Worm (Caenorhabditis elegans) whole organism, L1 larva: ENCODE data around the gene sel-11.
A peak's percentile ranks its signal among the peaks of the same experiment; 100 is the strongest.

Source experiments
- C04F5.9 ChIP-seq: sonication (generic microtip); optimal IDR thresholded peaks from 2 replicates; lab custom pipeline; 2016; ENCODE audit warnings: missing genetic modification characterization, missing compliant biosample characterization
- C16A3.4 ChIP-seq: fragments of 150-350 bp; optimal IDR thresholded peaks from 2 replicates; lab custom pipeline; 2014; ENCODE audit warnings: missing biosample characterization, missing genetic modification characterization
- C34B4.2 ChIP-seq: sonication (generic microtip); optimal IDR thresholded peaks from 2 replicates; lab custom pipeline; 2017; ENCODE audit warnings: mild to moderate bottlenecking, missing genetic modification characterization, missing compliant biosample characterization
- aha-1 ChIP-seq: fragments of 150-350 bp; optimal IDR thresholded peaks from 2 replicates; lab custom pipeline; 2014; ENCODE audit warnings: missing biosample characterization, missing genetic modification characterization
- aly-2 ChIP-seq: fragments of 150-350 bp; optimal IDR thresholded peaks from 2 replicates; lab custom pipeline; 2014; ENCODE audit warnings: missing biosample characterization, missing genetic modification characterization
- ama-1 ChIP-seq: fragments of 150-350 bp; optimal IDR thresholded peaks from 2 replicates; lab custom pipeline; 2014
- ceh-88 ChIP-seq: fragments of 200-800 bp; sonication (Bioruptor generic); IDR thresholded peaks from 2 replicates; pipeline ENCODE4 v1.3.6; 2022; ENCODE audit warnings: missing genetic modification characterization, missing compliant biosample characterization
- ceh-90 ChIP-seq: sonication (generic microtip); optimal IDR thresholded peaks from 2 replicates; lab custom pipeline; 2016; ENCODE audit warnings: missing genetic modification characterization, missing compliant biosample characterization
- ces-1 ChIP-seq: fragments of 150-350 bp; optimal IDR thresholded peaks from 2 replicates; lab custom pipeline; 2014; ENCODE audit warnings: missing biosample characterization, missing genetic modification reagents, missing genetic modification characterization
- efl-1 ChIP-seq, 4 experiments: fragments of 150-350 bp; optimal IDR thresholded peaks in 3 of 4; peaks in 1 of 4; 1 replicate in 1 of 4; 2 replicates in 3 of 4; lab custom pipeline; 2014; ENCODE audit warnings: missing biosample characterization in 2 of 4, missing genetic modification characterization in 2 of 4, missing genetic modification reagents in 2 of 4
- egl-27 ChIP-seq, 2 experiments: fragments of 150-350 bp in 1 of 2; sonication (generic microtip); optimal IDR thresholded peaks; 3 replicates each; lab custom pipeline; 2017 to 2018; ENCODE audit warnings: missing biosample characterization in 2 of 2, missing genetic modification characterization in 2 of 2, missing genetic modification reagents in 2 of 2
- elt-2 ChIP-seq: sonication (generic microtip); optimal IDR thresholded peaks from 2 replicates; lab custom pipeline; 2016; ENCODE audit warnings: missing genetic modification characterization, mild to moderate bottlenecking, inconsistent platforms, missing compliant biosample characterization, missing genetic modification reagents
- fkh-10 ChIP-seq: sonication (generic microtip); optimal IDR thresholded peaks from 2 replicates; lab custom pipeline; 2017; ENCODE audit warnings: missing biosample characterization, missing genetic modification reagents, missing genetic modification characterization
- fkh-8 ChIP-seq: sonication (generic microtip); optimal IDR thresholded peaks from 2 replicates; lab custom pipeline; 2016; ENCODE audit warnings: mild to moderate bottlenecking, missing genetic modification characterization, missing compliant biosample characterization
- fos-1 ChIP-seq: fragments of 150-350 bp; optimal IDR thresholded peaks from 2 replicates; lab custom pipeline; 2014; ENCODE audit warnings: missing biosample characterization, missing genetic modification characterization
- grh-1 ChIP-seq: fragments of 200-800 bp; sonication (Bioruptor generic); IDR thresholded peaks from 2 replicates; pipeline ENCODE4 v1.3.6; 2022; ENCODE audit warnings: missing genetic modification reagents, missing genetic modification characterization, missing compliant biosample characterization
- hlh-4 ChIP-seq: sonication (generic microtip); optimal IDR thresholded peaks from 2 replicates; lab custom pipeline; 2016; ENCODE audit warnings: mild to moderate bottlenecking, missing genetic modification characterization, missing compliant biosample characterization
- hpl-2 ChIP-seq: fragments of 150-350 bp; optimal IDR thresholded peaks from 2 replicates; lab custom pipeline; 2014; ENCODE audit warnings: missing biosample characterization, missing genetic modification reagents, missing genetic modification characterization
- isw-1 ChIP-seq: fragments of 200-800 bp; sonication (Bioruptor generic); IDR thresholded peaks from 2 replicates; pipeline ENCODE4 v1.3.6; 2022; ENCODE audit warnings: missing genetic modification characterization, missing compliant biosample characterization
- lin-13 ChIP-seq: fragments of 150-350 bp; optimal IDR thresholded peaks from 2 replicates; lab custom pipeline; 2014; ENCODE audit warnings: missing biosample characterization, missing genetic modification reagents, missing genetic modification characterization
- lin-14 ChIP-seq: fragments of 200-800 bp; sonication (Bioruptor generic); optimal IDR thresholded peaks from 2 replicates; lab custom pipeline; 2018; ENCODE audit warnings: mild to moderate bottlenecking, missing genetic modification characterization, moderate library complexity, missing compliant biosample characterization
- lin-35 ChIP-seq, 2 experiments: fragments of 150-350 bp; optimal IDR thresholded peaks; 2 replicates each; lab custom pipeline; 2014; ENCODE audit warnings: missing biosample characterization in 2 of 2, missing genetic modification characterization in 2 of 2, missing genetic modification reagents in 2 of 2
- lin-39 ChIP-seq: fragments of 150-350 bp; optimal IDR thresholded peaks from 2 replicates; lab custom pipeline; 2014; ENCODE audit warnings: missing biosample characterization, missing genetic modification reagents, missing genetic modification characterization
- lir-3 ChIP-seq: sonication (generic microtip); optimal IDR thresholded peaks from 2 replicates; lab custom pipeline; 2016; ENCODE audit warnings: mild to moderate bottlenecking, missing genetic modification characterization, moderate library complexity, missing compliant biosample characterization; ENCODE audit not compliant: poor library complexity
- mab-9 ChIP-seq: fragments of 200-800 bp; sonication (Bioruptor generic); IDR thresholded peaks from 2 replicates; pipeline ENCODE4 v1.3.6; 2022; ENCODE audit warnings: missing genetic modification reagents, missing genetic modification characterization, missing compliant biosample characterization
- mdl-1 ChIP-seq, 2 experiments: fragments of 150-350 bp; optimal IDR thresholded peaks; 2 replicates each; lab custom pipeline; 2014 to 2017; ENCODE audit warnings: missing biosample characterization in 2 of 2, missing genetic modification characterization in 2 of 2, inconsistent platforms in 1 of 2
- mef-2 ChIP-seq: fragments of 150-350 bp; optimal IDR thresholded peaks from 2 replicates; lab custom pipeline; 2014; ENCODE audit warnings: missing biosample characterization, missing genetic modification characterization
- nhr-20 ChIP-seq: sonication (generic microtip); optimal IDR thresholded peaks from 2 replicates; lab custom pipeline; 2016; ENCODE audit warnings: mild to moderate bottlenecking, missing genetic modification characterization, missing compliant biosample characterization
- nhr-237 ChIP-seq: fragments of 150-350 bp; optimal IDR thresholded peaks from 2 replicates; lab custom pipeline; 2014; ENCODE audit warnings: missing biosample characterization, missing genetic modification characterization
- nhr-28 ChIP-seq: fragments of 150-350 bp; optimal IDR thresholded peaks from 2 replicates; lab custom pipeline; 2014; ENCODE audit warnings: missing biosample characterization, missing genetic modification characterization
- nhr-76 ChIP-seq: sonication (generic microtip); optimal IDR thresholded peaks from 2 replicates; lab custom pipeline; 2017; ENCODE audit warnings: missing biosample characterization, missing genetic modification characterization
- nhr-84 ChIP-seq: sonication (generic microtip); optimal IDR thresholded peaks from 2 replicates; lab custom pipeline; 2017; ENCODE audit warnings: missing biosample characterization, missing genetic modification characterization
- pax-3 ChIP-seq: fragments of 200-800 bp; sonication (Bioruptor generic); optimal IDR thresholded peaks from 2 replicates; lab custom pipeline; 2018; ENCODE audit warnings: mild to moderate bottlenecking, missing genetic modification characterization, moderate library complexity, missing compliant biosample characterization
- pqm-1 ChIP-seq: sonication (generic microtip); optimal IDR thresholded peaks from 3 replicates; lab custom pipeline; 2017; ENCODE audit warnings: missing biosample characterization, missing genetic modification characterization
- skn-1 ChIP-seq: fragments of 150-350 bp; optimal IDR thresholded peaks from 2 replicates; lab custom pipeline; 2014; ENCODE audit warnings: missing biosample characterization, missing genetic modification characterization
- snpc-4 ChIP-seq: fragments of 150-350 bp; optimal IDR thresholded peaks from 2 replicates; lab custom pipeline; 2014; ENCODE audit warnings: missing biosample characterization, missing genetic modification characterization
- snu-23 ChIP-seq: sonication (generic microtip); optimal IDR thresholded peaks from 2 replicates; lab custom pipeline; 2016; ENCODE audit warnings: missing genetic modification characterization, missing compliant biosample characterization
- sox-4 ChIP-seq: sonication (generic microtip); optimal IDR thresholded peaks from 2 replicates; lab custom pipeline; 2016; ENCODE audit warnings: missing genetic modification characterization, missing compliant biosample characterization
- sptf-1 ChIP-seq: fragments of 150-350 bp; optimal IDR thresholded peaks from 2 replicates; lab custom pipeline; 2014; ENCODE audit warnings: missing biosample characterization, missing genetic modification characterization
- swsn-7 ChIP-seq: sonication (generic microtip); optimal IDR thresholded peaks from 2 replicates; lab custom pipeline; 2016; ENCODE audit warnings: missing genetic modification characterization, missing compliant biosample characterization
- unc-30 ChIP-seq: sonication (generic microtip); optimal IDR thresholded peaks from 2 replicates; lab custom pipeline; 2017; ENCODE audit warnings: missing biosample characterization, missing genetic modification characterization
- unc-62 ChIP-seq: fragments of 150-350 bp; optimal IDR thresholded peaks from 2 replicates; lab custom pipeline; 2014; ENCODE audit warnings: missing biosample characterization, missing genetic modification reagents, missing genetic modification characterization
- vab-15 ChIP-seq: sonication (generic microtip); optimal IDR thresholded peaks from 2 replicates; lab custom pipeline; 2017; ENCODE audit warnings: missing genotype, mild to moderate bottlenecking, missing genetic modification characterization, missing compliant biosample characterization
- xbp-1 ChIP-seq: sonication (generic microtip); optimal IDR thresholded peaks from 2 replicates; lab custom pipeline; 2016; ENCODE audit warnings: missing genetic modification characterization, missing compliant biosample characterization
- zip-4 ChIP-seq: fragments of 200-800 bp; sonication (Bioruptor generic); optimal IDR thresholded peaks from 2 replicates; lab custom pipeline; 2018; ENCODE audit warnings: mild to moderate bottlenecking, missing genetic modification characterization, moderate library complexity, missing compliant biosample characterization

Gene sel-11

DNA sequence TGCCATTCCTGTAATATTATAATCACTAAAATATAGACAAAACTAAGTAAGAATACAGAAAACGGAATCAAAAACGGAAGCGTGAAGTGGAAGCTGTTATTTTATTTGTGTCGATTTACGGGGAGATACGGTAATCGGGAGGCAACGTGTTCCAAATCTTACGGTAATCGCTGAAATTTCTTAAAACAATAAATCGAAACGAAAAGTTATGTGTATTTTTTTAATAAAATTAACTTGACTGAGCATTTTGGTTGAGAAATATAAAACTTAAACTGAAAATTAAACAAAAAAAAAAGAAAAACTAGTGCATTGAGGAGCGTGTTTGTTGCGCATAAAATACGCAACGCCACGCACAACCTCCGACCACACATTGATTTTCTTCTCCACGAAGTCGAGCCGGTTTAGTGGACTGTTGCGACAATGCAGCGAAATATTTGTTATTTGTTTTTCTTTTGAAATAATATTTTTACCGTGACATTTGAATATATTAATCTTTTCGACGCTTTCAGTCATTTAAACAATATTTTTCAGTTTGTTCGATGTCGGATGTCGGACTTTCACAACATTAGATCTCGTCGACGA, 2.7 kb upstream of the sel-11 start, which contains the start of the genes F55A11.1 and syx-5 (continued):
- peak; percentile 97 for TF ChIP-seq snu-23 (GFP tag; lab: Kevin White, UChicago)
- peak; percentile 92 for TF ChIP-seq zip-4 (GFP tag; lab: Kevin White, UChicago)
- peak; percentile 75 for TF ChIP-seq lin-13 (GFP tag; lab: Kevin White, UChicago)
- peak; percentile 65 for TF ChIP-seq ceh-90 (tag; lab: Kevin White, UChicago)
- TF ChIP-seq C34B4.2 (tag; lab: Kevin White, UChicago), result peak; percentile 70
- peak; percentile 88 for TF ChIP-seq ceh-88 (GFP tag; lab: Robert Waterston, UW)
- TF ChIP-seq egl-27 (tag; optimal IDR thresholded peaks at IDR 0.05; lab: Kevin White, UChicago), result no peak
- TF ChIP-seq nhr-28 (tag; lab: Kevin White, UChicago), result peak; percentile 58
- peak; percentile 95 for TF ChIP-seq sox-4 (tag; lab: Kevin White, UChicago)
- TF ChIP-seq nhr-84 (tag; lab: Kevin White, UChicago), result no peak
- TF ChIP-seq ces-1 (GFP tag; lab: Kevin White, UChicago), result no peak
- TF ChIP-seq hpl-2, result peak; percentile 50
- TF ChIP-seq unc-30 (tag; lab: Kevin White, UChicago), result peak; percentile 28
- TF ChIP-seq nhr-20 (tag; lab: Kevin White, UChicago), result peak; percentile 96
- TF ChIP-seq hlh-4 (tag; lab: Kevin White, UChicago), result no peak
- TF ChIP-seq mdl-1 (tag; optimal IDR thresholded peaks at IDR 0.05; lab: Kevin White, UChicago), result peak in 1 of 2 experiments; percentile 72
- peak; percentile 69 for TF ChIP-seq lir-3 (tag; lab: Kevin White, UChicago)
- TF ChIP-seq swsn-7 (tag; lab: Kevin White, UChicago), result peak; percentile 96
- TF ChIP-seq isw-1 (GFP tag; lab: Robert Waterston, UW), result peak; percentile 94
- TF ChIP-seq lin-14 (GFP tag; lab: Kevin White, UChicago), result peak; percentile 99
- TF ChIP-seq fos-1, result peak; percentile 68
- TF ChIP-seq mef-2 (tag; lab: Kevin White, UChicago), result no peak
- peak; percentile 78 to 79 for TF ChIP-seq lin-35 (GFP tag; optimal IDR thresholded peaks at IDR 0.05; lab: Kevin White, UChicago)
- no peak for TF ChIP-seq pqm-1 (tag; lab: Kevin White, UChicago)
- TF ChIP-seq nhr-237 (tag; lab: Kevin White, UChicago), result peak; percentile 50
- peak; percentile 83 for TF ChIP-seq elt-2
- peak; percentile 52 for TF ChIP-seq fkh-10 (GFP tag; lab: Kevin White, UChicago)
- TF ChIP-seq mab-9, result peak; percentile 87
- peak; percentile 97 for TF ChIP-seq lin-39 (tag; lab: Kevin White, UChicago)
- no peak for TF ChIP-seq nhr-76 (tag; lab: Kevin White, UChicago)
- no peak for TF ChIP-seq aha-1 (tag; lab: Kevin White, UChicago)
- peak; percentile 88 for TF ChIP-seq pax-3
- TF ChIP-seq fkh-8 (tag; lab: Kevin White, UChicago), result peak; percentile 91
- TF ChIP-seq aly-2 (tag; lab: Kevin White, UChicago), result peak; percentile 86
- peak; percentile 100 for TF ChIP-seq xbp-1 (tag; lab: Kevin White, UChicago)
- TF ChIP-seq unc-62 (GFP tag; lab: Kevin White, UChicago), result no peak
- no peak for TF ChIP-seq ama-1
- peak; percentile 78 for TF ChIP-seq C04F5.9 (tag; lab: Kevin White, UChicago)
- TF ChIP-seq snpc-4 (tag; lab: Kevin White, UChicago), result peak; percentile 81
- TF ChIP-seq skn-1 (tag; lab: Kevin White, UChicago), result peak; percentile 34
- peak; percentile 40 for TF ChIP-seq vab-15 (tag; lab: Kevin White, UChicago)
- TF ChIP-seq C16A3.4 (tag; lab: Kevin White, UChicago), result peak; percentile 50
- TF ChIP-seq sptf-1 (tag; lab: Kevin White, UChicago), result no peak
- peak; percentile 92 for TF ChIP-seq grh-1 (GFP tag; lab: Robert Waterston, UW)
- peak; percentile 76 to 86 for TF ChIP-seq efl-1 (optimal IDR thresholded peaks at IDR 0.05; lab: Kevin White, UChicago)
- TF ChIP-seq efl-1 (GFP tag; optimal IDR thresholded peaks at IDR 0.05 in 1 of 2; lab: Kevin White, UChicago), result peak; percentile 79 to 97
